Fruit fly (Drosophila melanogaster): ENCODE measurements around the gene CG33766.

CG33766 gene

DNA sequence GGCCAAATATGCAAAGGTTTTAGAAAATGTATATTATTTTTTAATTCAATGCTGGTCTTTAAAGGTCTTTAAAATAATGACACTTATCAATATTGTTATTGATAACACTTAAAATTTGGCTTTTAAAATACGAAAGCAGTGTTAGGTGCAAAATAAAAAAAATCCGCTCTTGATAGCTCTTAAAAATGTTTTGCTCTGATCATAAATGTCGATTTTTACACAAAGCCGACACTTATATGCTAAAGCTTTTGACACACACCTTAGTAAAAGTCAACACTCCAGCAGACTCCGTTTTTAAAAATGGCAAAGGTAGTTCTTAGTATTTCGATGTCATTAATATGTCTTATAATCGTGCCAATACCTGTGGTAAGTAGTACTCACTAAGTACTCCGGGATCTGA lies at the start of gene CG33766:
Gene CG33766 (plus strand): TSS at position 301 of the 400 bp plus-strand sequence.
- TF ChIP-seq CG8478 (optimal IDR thresholded peaks at IDR 0.05) (no peak), psq (optimal IDR thresholded peaks at IDR 0.05) (no peak), Dll (optimal IDR thresholded peaks at IDR 0.05) (no peak), EcR (GFP tag; optimal IDR thresholded peaks at IDR 0.05) (no peak), pan (optimal IDR thresholded peaks at IDR 0.05) (no peak), usp (GFP tag; optimal IDR thresholded peaks at IDR 0.05) (no peak)

DNA sequence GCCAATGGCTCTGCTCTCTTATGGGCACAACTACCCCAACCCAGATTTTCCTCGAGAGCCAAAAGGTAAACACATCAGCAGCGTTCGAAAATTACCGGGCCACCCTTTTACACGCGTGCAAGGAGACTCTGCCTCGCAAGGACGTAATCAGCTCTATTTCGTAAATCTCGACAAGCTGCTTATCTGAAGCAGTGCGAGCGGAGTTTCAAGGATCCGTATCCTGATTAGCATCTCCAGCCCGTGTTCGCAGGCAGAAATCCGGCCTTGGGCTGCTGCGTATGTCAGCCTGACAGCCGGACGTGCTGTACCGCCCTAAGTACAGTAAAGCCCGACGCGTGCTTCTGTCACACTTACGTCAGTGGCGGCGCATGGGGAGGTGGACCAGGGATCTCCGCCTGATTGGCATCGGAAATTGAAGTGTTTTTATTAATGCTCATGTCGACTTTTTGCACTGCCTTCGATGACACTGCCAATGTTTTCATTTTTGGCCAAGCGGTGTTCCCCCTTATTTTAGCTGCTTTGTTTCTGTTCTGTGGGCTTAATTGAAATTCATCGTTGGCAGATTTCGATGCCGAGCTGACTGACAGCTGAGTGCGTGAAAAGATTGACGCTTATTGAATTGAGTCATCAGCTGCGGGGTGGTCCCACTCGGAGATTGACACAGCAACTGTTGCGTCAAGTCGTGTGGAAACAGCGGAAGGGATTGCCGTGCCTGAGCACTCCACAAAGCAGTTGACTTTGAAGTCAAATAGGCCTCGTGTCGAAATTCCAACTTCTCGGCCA lies 39.6 kb upstream of the CG33766 start, which contains the start of gene ND-B14.5AL:
Gene ND-B14.5AL (plus strand): TSS at position 733 of the 783 bp plus-strand sequence.
- TF ChIP-seq usp (GFP tag; optimal IDR thresholded peaks at IDR 0.05) = no peak
- TF ChIP-seq CG8478 (optimal IDR thresholded peaks at IDR 0.05) = no peak
- no peak for TF ChIP-seq EcR (GFP tag; optimal IDR thresholded peaks at IDR 0.05)
- TF ChIP-seq pan (optimal IDR thresholded peaks at IDR 0.05) = no peak
- no peak for TF ChIP-seq Dll (optimal IDR thresholded peaks at IDR 0.05)
- no peak for TF ChIP-seq psq (optimal IDR thresholded peaks at IDR 0.05)

DNA sequence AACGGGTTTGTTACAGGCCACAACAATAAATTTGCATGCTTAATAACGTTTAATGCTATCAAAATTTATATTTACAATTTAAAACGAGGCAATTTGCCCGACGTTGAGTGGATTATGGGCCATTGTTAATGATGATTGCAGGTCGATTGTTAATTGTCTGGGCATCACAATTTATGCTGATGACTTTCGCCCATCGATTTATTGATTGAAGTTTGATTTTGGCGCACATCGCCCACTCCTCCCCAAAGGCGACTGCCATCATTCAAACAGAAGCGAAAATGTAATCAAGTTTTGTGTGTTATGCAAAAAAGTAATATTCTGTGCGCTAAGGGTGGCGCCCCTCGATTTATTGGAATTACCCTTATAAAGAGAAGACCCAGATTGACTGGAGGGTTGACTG lies 38.4 kb upstream of the CG33766 start:
- no peak for TF ChIP-seq psq (optimal IDR thresholded peaks at IDR 0.05)
- no peak for TF ChIP-seq pan (optimal IDR thresholded peaks at IDR 0.05)
- TF ChIP-seq CG8478 (optimal IDR thresholded peaks at IDR 0.05) = no peak
- no peak for TF ChIP-seq EcR (GFP tag; optimal IDR thresholded peaks at IDR 0.05)
- TF ChIP-seq Dll (optimal IDR thresholded peaks at IDR 0.05) = no peak
- no peak for TF ChIP-seq usp (GFP tag; optimal IDR thresholded peaks at IDR 0.05)

- TF ChIP-seq psq (optimal IDR thresholded peaks at IDR 0.05) (no peak), usp (GFP tag; optimal IDR thresholded peaks at IDR 0.05) (no peak), CG8478 (optimal IDR thresholded peaks at IDR 0.05) (no peak), pan (optimal IDR thresholded peaks at IDR 0.05) (no peak), Dll (optimal IDR thresholded peaks at IDR 0.05) (no peak), EcR (GFP tag; optimal IDR thresholded peaks at IDR 0.05) (no peak)
These were observed 28.6 kb upstream of the CG33766 start for dm6 chr3L:22616784-22617183.

DNA sequence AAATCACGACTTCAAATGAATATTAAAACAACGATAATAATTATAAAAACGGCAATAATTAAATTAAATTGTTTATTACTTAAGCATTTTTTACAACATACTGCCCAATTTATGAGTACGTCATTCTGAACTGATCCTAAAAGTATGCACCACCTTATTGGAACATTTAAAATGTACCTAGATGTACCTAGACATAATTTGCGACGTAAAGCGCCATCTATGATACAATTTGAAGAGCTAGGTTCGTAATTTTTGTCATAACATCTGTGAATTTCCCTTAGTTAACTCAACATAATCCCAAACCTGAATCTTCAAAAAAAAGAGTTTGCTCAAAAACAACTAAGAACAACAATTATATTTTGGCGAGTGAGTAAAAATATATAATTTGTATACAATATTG lies 11.3 kb upstream of the CG33766 start:
- TF ChIP-seq CG8478 (optimal IDR thresholded peaks at IDR 0.05) (no peak), Dll (optimal IDR thresholded peaks at IDR 0.05) (no peak), psq (optimal IDR thresholded peaks at IDR 0.05) (no peak)

DNA sequence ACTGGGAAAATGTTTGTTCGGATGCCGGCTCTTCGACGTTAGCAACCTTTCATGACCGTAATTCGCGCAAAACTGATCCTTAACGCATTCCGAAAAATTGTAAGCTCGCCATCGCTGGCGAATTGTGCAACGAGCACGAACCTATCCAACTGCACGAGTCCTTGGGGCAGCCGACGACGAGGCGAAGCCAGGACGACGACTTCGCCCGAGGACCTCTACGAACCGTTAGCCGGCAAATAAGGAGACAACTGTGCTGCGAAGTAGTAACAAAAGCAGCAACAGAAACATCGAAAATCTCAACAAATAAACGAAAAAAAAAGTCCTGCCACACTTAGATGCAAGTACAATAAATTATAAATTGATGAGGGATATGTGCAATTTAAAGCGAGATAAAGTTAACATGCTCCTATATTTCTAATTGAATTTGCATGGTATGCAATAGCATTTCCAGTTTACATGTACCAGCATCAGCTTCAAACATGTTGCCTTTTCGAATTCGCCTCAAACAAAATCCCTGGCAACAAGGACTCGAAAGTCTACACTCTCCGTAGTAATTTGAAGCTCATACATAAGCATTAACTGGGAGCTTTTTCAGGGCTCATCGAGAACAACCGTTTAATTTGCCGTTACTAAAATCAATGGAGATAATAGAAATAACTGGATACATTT lies 7.4 kb upstream of the CG33766 start, which contains the start of gene CG14459:
Gene CG14459 (minus strand): TSS at position 51 of the 669 bp plus-strand sequence.
- TF ChIP-seq usp (GFP tag; optimal IDR thresholded peaks at IDR 0.05) (no peak), pan (optimal IDR thresholded peaks at IDR 0.05) (no peak), CG8478 (optimal IDR thresholded peaks at IDR 0.05) (no peak), psq (optimal IDR thresholded peaks at IDR 0.05) (no peak), Dll (optimal IDR thresholded peaks at IDR 0.05) (no peak), EcR (GFP tag; optimal IDR thresholded peaks at IDR 0.05) (no peak)

dm6 chr3L:22642276-22642900 lies 3.0 kb upstream of the CG33766 start:
- TF ChIP-seq usp (GFP tag; optimal IDR thresholded peaks at IDR 0.05) (no peak), pan (optimal IDR thresholded peaks at IDR 0.05) (no peak), psq (optimal IDR thresholded peaks at IDR 0.05) (no peak), Dll (optimal IDR thresholded peaks at IDR 0.05) (no peak), EcR (GFP tag; optimal IDR thresholded peaks at IDR 0.05) (no peak), CG8478 (optimal IDR thresholded peaks at IDR 0.05) (no peak)

- TF ChIP-seq Dll (optimal IDR thresholded peaks at IDR 0.05) (no peak), pan (optimal IDR thresholded peaks at IDR 0.05) (no peak), CG8478 (optimal IDR thresholded peaks at IDR 0.05) (no peak)
These were observed 580 bp downstream of the CG33766 start, which contains the start of gene CG33767 for dm6 chr3L:22646007-22646406. Gene CG33767, plus strand, starts transcription at chr3L:22646307.

DNA sequence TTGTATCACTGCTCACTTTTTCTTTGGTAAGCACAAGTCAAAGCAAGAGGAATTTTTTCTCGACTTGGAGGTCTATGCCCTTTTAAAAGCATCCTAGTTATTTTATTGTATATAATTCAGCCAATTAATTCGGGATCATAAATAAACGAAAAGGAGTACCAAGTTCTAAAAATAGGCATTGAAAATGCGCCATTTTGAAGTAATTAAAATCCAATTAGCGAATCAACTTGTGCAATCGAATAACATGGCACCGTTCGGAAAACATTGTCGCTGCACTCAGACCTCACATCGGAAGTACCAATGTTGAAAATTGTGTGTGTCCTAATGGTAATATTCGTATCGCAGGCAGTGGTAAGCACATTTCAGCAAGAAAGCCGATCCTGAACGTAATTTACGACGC lies 1.4 kb downstream of the CG33766 start, which contains the start of gene CG33768:
Gene CG33768 (plus strand): TSS at position 301 of the 400 bp plus-strand sequence.
- TF ChIP-seq EcR (GFP tag; optimal IDR thresholded peaks at IDR 0.05) (no peak), pan (optimal IDR thresholded peaks at IDR 0.05) (no peak), psq (optimal IDR thresholded peaks at IDR 0.05) (no peak), Dll (optimal IDR thresholded peaks at IDR 0.05) (no peak), usp (GFP tag; optimal IDR thresholded peaks at IDR 0.05) (no peak), CG8478 (optimal IDR thresholded peaks at IDR 0.05) (no peak)

- TF ChIP-seq CG8478 (optimal IDR thresholded peaks at IDR 0.05) (no peak), EcR (GFP tag; optimal IDR thresholded peaks at IDR 0.05) (no peak), usp (GFP tag; optimal IDR thresholded peaks at IDR 0.05) (no peak), pan (optimal IDR thresholded peaks at IDR 0.05) (no peak)
These were observed 2.2 kb downstream of the CG33766 start, which contains the start of gene CG33769 for dm6 chr3L:22647627-22648026. Gene CG33769, plus strand, starts transcription at chr3L:22647927.

dm6 chr3L:22648372-22648771 lies 2.9 kb downstream of the CG33766 start, which contains the start of gene CG33770:
Gene CG33770, plus strand, starts transcription at chr3L:22648672.
- TF ChIP-seq pan (optimal IDR thresholded peaks at IDR 0.05) = no peak
- no peak for TF ChIP-seq CG8478 (optimal IDR thresholded peaks at IDR 0.05)
- TF ChIP-seq Dll (optimal IDR thresholded peaks at IDR 0.05) = no peak
- TF ChIP-seq psq (optimal IDR thresholded peaks at IDR 0.05) = no peak
- no peak for TF ChIP-seq usp (GFP tag; optimal IDR thresholded peaks at IDR 0.05)
- TF ChIP-seq EcR (GFP tag; optimal IDR thresholded peaks at IDR 0.05) = no peak

- TF ChIP-seq usp (GFP tag; optimal IDR thresholded peaks at IDR 0.05) (no peak), pan (optimal IDR thresholded peaks at IDR 0.05) (no peak), CG8478 (optimal IDR thresholded peaks at IDR 0.05) (no peak), EcR (GFP tag; optimal IDR thresholded peaks at IDR 0.05) (no peak), Dll (optimal IDR thresholded peaks at IDR 0.05) (no peak), psq (optimal IDR thresholded peaks at IDR 0.05) (no peak)
These were observed 3.7 kb downstream of the CG33766 start, which contains the start of gene CG33771 for dm6 chr3L:22649096-22649495. Gene CG33771, plus strand, starts transcription at chr3L:22649396.
